Fruit fly (Drosophila melanogaster): ENCODE results near the gene Sod1.

Gene Sod1

dm6 chr3L:11120419-11120958, 6.9 kb upstream of the Sod1 start, which contains the start of the genes FoxK and mRpL2 (continued):
- TF ChIP-seq Trl (optimal IDR thresholded peaks at IDR 0.05) (no peak), Trl (GFP tag; optimal IDR thresholded peaks at IDR 0.05) (no peak), CG10274 (GFP tag; optimal IDR thresholded peaks at IDR 0.05) (no peak), CG17361 (GFP tag; IDR thresholded peaks at IDR 0.05) (no peak), YL-1 (GFP tag; optimal IDR thresholded peaks at IDR 0.05) (peak; percentile 72), dmrt11E (tag; optimal IDR thresholded peaks at IDR 0.05) (no peak), CG42726 (GFP tag; IDR thresholded peaks at IDR 0.05; ENCODE audit: partially characterized antibody) (0 out of 2 replicates have a peak, but pooled peaks have one; percentile 29), stwl (tag; optimal IDR thresholded peaks at IDR 0.05) (peak; percentile 83), CG6791 (GFP tag; IDR thresholded peaks at IDR 0.05; ENCODE audit: partially characterized antibody) (peak; percentile 54; the same call in 2 of the 3 replicates), twi (tag; optimal IDR thresholded peaks at IDR 0.05) (no peak), Nf-YB (GFP tag; optimal IDR thresholded peaks at IDR 0.05) (no peak), slp2 (GFP tag; optimal IDR thresholded peaks at IDR 0.05) (no peak), Sin3A (optimal IDR thresholded peaks at IDR 0.05) (peak; percentile 72), CG34376 (GFP tag; optimal IDR thresholded peaks at IDR 0.05) (no peak), MTF-1 (GFP tag; optimal IDR thresholded peaks at IDR 0.05; ENCODE audit: borderline replicate concordance) (peak; percentile 55), crp (GFP tag; optimal IDR thresholded peaks at IDR 0.05) (peak; percentile 70 to 97), nau (GFP tag; optimal IDR thresholded peaks at IDR 0.05) (no peak), unc-4 (GFP tag; IDR thresholded peaks at IDR 0.05; ENCODE audit: partially characterized antibody) (0 out of 2 replicates have a peak, but pooled peaks have one; percentile 38), tap (tag; optimal IDR thresholded peaks at IDR 0.05) (no peak), CG1603 (tag; optimal IDR thresholded peaks at IDR 0.05) (peak; percentile 71), CG3163 (GFP tag; optimal IDR thresholded peaks at IDR 0.05) (no peak), grau (tag; optimal IDR thresholded peaks at IDR 0.05) (peak; percentile 2)

dm6 chr3L:11119901-11120418, 6.4 kb upstream of the Sod1 start:
- TF ChIP-seq tin (GFP tag; optimal IDR thresholded peaks at IDR 0.05) (no peak), ci (GFP tag; IDR thresholded peaks at IDR 0.05) (no peak; the same call in 2 of the 3 replicates), CG18619 (GFP tag; optimal IDR thresholded peaks at IDR 0.05) (no peak), row (GFP tag; IDR thresholded peaks at IDR 0.05) (no peak; the same call in 2 of the 3 replicates), HLH3B (GFP tag; IDR thresholded peaks at IDR 0.05) (no peak), Aef1 (GFP tag; IDR thresholded peaks at IDR 0.05) (no peak), CG7839 (tag; optimal IDR thresholded peaks at IDR 0.05) (no peak), YL-1 (GFP tag; optimal IDR thresholded peaks at IDR 0.05) (peak; percentile 14), CG12299 (tag; optimal IDR thresholded peaks at IDR 0.05) (peak; percentile 66), sisA (GFP tag; IDR thresholded peaks at IDR 0.05) (no peak), corto (GFP tag; optimal IDR thresholded peaks at IDR 0.05) (peak; percentile 63), Tbp (GFP tag; optimal IDR thresholded peaks at IDR 0.05) (no peak), CG12236 (GFP tag; optimal IDR thresholded peaks at IDR 0.05) (no peak), unpg (GFP tag; optimal IDR thresholded peaks at IDR 0.05) (peak; percentile 5), unc-4 (GFP tag; IDR thresholded peaks at IDR 0.05; ENCODE audit: partially characterized antibody) (no peak), onecut (GFP tag; IDR thresholded peaks at IDR 0.05) (0 out of 2 replicates have a peak, but pooled peaks have one; percentile 5), CG11247 (GFP tag; IDR thresholded peaks at IDR 0.05) (no peak), CG6654 (GFP tag; optimal IDR thresholded peaks at IDR 0.05) (no peak), tap (tag; optimal IDR thresholded peaks at IDR 0.05) (no peak), CG10431 (GFP tag; optimal IDR thresholded peaks at IDR 0.05) (peak; percentile 40), CG17829 (tag; optimal IDR thresholded peaks at IDR 0.05) (no peak), CG4617 (GFP tag; optimal IDR thresholded peaks at IDR 0.05; ENCODE audit: borderline replicate concordance) (no peak), NFAT (GFP tag; IDR thresholded peaks at IDR 0.05) (peak; percentile 6; the same call in 1 of the 2 replicates), trh (GFP tag; optimal IDR thresholded peaks at IDR 0.05) (no peak), stc (GFP tag; IDR thresholded peaks at IDR 0.05) (no peak), sna (GFP tag; IDR thresholded peaks at IDR 0.05; ENCODE audit: partially characterized antibody) (no peak), CG8290 (GFP tag; optimal IDR thresholded peaks at IDR 0.05) (no peak), CG8290 (tag; optimal IDR thresholded peaks at IDR 0.05) (peak in 1 of 2 experiments; percentile 78), salm (tag; optimal IDR thresholded peaks at IDR 0.05) (no peak), schlank (tag; optimal IDR thresholded peaks at IDR 0.05) (peak; percentile 59)

All from whole organism, embryonic.